Fruit fly (Drosophila melanogaster): ENCODE data around the gene CG12609.

dm6 chrX:18739795-18740194 lies 8.3 kb downstream of the CG12609 start, which contains the start of gene CG6873:
- TF ChIP-seq psq (optimal IDR thresholded peaks at IDR 0.05) (no peak), EcR (GFP tag; optimal IDR thresholded peaks at IDR 0.05) (no peak)

Data from whole organism.